Worm (Caenorhabditis elegans) whole organism, L1 larva: Measurements from ENCODE around the gene C18D4.12.

ENCODE experiments used
- ceh-82 ChIP-seq, 3 experiments: fragments of 150-350 bp in 1 of 3; sonication (generic microtip) in 2 of 3; optimal IDR thresholded peaks; 2 replicates each; lab custom pipeline; 2014 to 2017; ENCODE audit warnings: missing biosample characterization in 3 of 3, missing genetic modification characterization in 3 of 3
- elt-2 ChIP-seq: sonication (generic microtip); optimal IDR thresholded peaks from 2 replicates; lab custom pipeline; 2016; ENCODE audit warnings: missing genetic modification characterization, mild to moderate bottlenecking, inconsistent platforms, missing compliant biosample characterization, missing genetic modification reagents
- lsy-2 ChIP-seq, 2 experiments: fragments of 150-350 bp; optimal IDR thresholded peaks; 2 replicates each; lab custom pipeline; 2014; ENCODE audit warnings: missing biosample characterization in 2 of 2, missing genetic modification characterization in 2 of 2
- mef-2 ChIP-seq: fragments of 150-350 bp; optimal IDR thresholded peaks from 2 replicates; lab custom pipeline; 2014; ENCODE audit warnings: missing biosample characterization, missing genetic modification characterization
- mep-1 ChIP-seq: fragments of 150-350 bp; optimal IDR thresholded peaks from 2 replicates; lab custom pipeline; 2014; ENCODE audit warnings: missing biosample characterization, missing genetic modification characterization
- nhr-76 ChIP-seq: sonication (generic microtip); optimal IDR thresholded peaks from 2 replicates; lab custom pipeline; 2017; ENCODE audit warnings: missing biosample characterization, missing genetic modification characterization
- nhr-90 ChIP-seq: sonication (generic microtip); optimal IDR thresholded peaks from 2 replicates; lab custom pipeline; 2016; ENCODE audit warnings: mild to moderate bottlenecking, missing genetic modification characterization, missing compliant biosample characterization; ENCODE audit not compliant: poor library complexity
- pax-3 ChIP-seq: fragments of 200-800 bp; sonication (Bioruptor generic); optimal IDR thresholded peaks from 2 replicates; lab custom pipeline; 2018; ENCODE audit warnings: mild to moderate bottlenecking, missing genetic modification characterization, moderate library complexity, missing compliant biosample characterization
- tbx-2 ChIP-seq: sonication (generic microtip); optimal IDR thresholded peaks from 2 replicates; lab custom pipeline; 2016; ENCODE audit warnings: missing genetic modification characterization, missing compliant biosample characterization
- xbp-1 ChIP-seq: sonication (generic microtip); optimal IDR thresholded peaks from 2 replicates; lab custom pipeline; 2016; ENCODE audit warnings: missing genetic modification characterization, missing compliant biosample characterization

ce11 chrV:17513831-17514230 lies 16.6 kb downstream of the C18D4.12 start:
- TF ChIP-seq pax-3 (tag; lab: Kevin White, UChicago): no peak
- TF ChIP-seq xbp-1 (tag; lab: Kevin White, UChicago): no peak
- no peak for TF ChIP-seq nhr-90 (tag; lab: Kevin White, UChicago)
- TF ChIP-seq mef-2 (tag; lab: Kevin White, UChicago): no peak
- no peak for TF ChIP-seq lsy-2 (tag; optimal IDR thresholded peaks at IDR 0.05; lab: Kevin White, UChicago)
- no peak for TF ChIP-seq tbx-2
- TF ChIP-seq elt-2: no peak
- no peak for TF ChIP-seq ceh-82 (tag; optimal IDR thresholded peaks at IDR 0.05; lab: Kevin White, UChicago)
- TF ChIP-seq mep-1: no peak
- TF ChIP-seq nhr-76 (tag; lab: Kevin White, UChicago): no peak
